Fruit fly (Drosophila melanogaster): Measurements from ENCODE around the gene Dmtn.

DNA sequence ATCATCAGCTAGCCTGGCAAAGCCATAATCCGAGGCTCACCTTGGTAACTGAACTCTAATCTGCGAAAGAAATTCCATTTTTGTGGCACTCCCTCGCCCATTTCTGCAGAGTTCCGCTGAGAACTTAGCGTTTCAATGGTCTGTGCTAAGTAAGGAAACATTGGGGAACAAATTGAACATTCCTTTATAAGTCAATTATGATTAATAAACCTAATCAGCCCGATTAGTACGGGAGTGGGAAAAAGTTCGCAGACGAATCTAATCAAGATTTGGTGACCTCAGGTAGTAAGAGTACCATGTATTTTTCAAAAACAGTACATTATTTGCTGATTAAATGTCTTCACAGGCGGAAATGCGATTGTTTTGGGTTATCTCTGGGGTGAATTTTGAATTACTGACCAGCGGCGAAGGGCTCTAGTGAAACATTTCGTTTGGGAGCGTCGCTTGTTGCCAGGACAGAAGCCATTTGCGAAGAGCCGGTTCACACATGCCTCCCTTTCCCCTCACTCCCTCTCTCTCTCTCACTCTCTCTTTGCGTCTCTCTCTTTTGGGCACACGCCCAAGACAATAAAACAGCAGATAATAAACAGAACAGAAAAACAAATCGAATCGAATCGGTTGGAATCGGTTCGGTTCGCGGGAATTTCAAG lies 3.0 kb downstream of the Dmtn start:
- TF ChIP-seq CG8478 (optimal IDR thresholded peaks at IDR 0.05): no peak
- TF ChIP-seq EcR (GFP tag; optimal IDR thresholded peaks at IDR 0.05): no peak

All from whole organism.